Fruit fly (Drosophila melanogaster) whole organism, embryonic: ENCODE measurements around the gene Ccz1.

Experiments used
- Antp ChIP-seq: fragments of 200-800 bp; sonication (Bioruptor generic); optimal IDR thresholded peaks from 3 replicates; lab custom pipeline; 2016; ENCODE audit warnings: missing biosample characterization, missing genetic modification characterization
- CG10543 ChIP-seq: fragments of 200-800 bp; sonication (Bioruptor generic); optimal IDR thresholded peaks from 3 replicates; lab custom pipeline; 2017; ENCODE audit warnings: missing biosample characterization, mild to moderate bottlenecking, missing genetic modification characterization, moderate library complexity
- CG11247 ChIP-seq: fragments of 200-800 bp; sonication (Bioruptor generic); IDR thresholded peaks from 2 replicates; pipeline ENCODE4 v1.3.6; 2022; ENCODE audit warnings: missing biosample characterization, missing genetic modification characterization
- CG14441 ChIP-seq: fragments of 200-800 bp; sonication (Bioruptor generic); IDR thresholded peaks from 2 replicates; pipeline ENCODE4 v1.3.6; 2022; ENCODE audit warnings: missing biosample characterization, missing genetic modification characterization
- CG17612 ChIP-seq: fragments of 200-800 bp; sonication (Bioruptor generic); IDR thresholded peaks from 2 replicates; pipeline ENCODE4 v1.3.6; 2022; ENCODE audit warnings: missing biosample characterization, missing genetic modification characterization
- CG34422 ChIP-seq: fragments of 200-800 bp; sonication (Bioruptor generic); IDR thresholded peaks from 3 replicates; pipeline ENCODE4 v1.3.6; 2022; ENCODE audit warnings: missing biosample characterization, missing genetic modification characterization
- CG3995 ChIP-seq: fragments of 200-800 bp; sonication (Bioruptor generic); optimal IDR thresholded peaks from 3 replicates; lab custom pipeline; 2016; ENCODE audit warnings: missing biosample characterization, missing genetic modification characterization
- CTCF ChIP-seq: fragments of 200-800 bp; sonication (Bioruptor generic); optimal IDR thresholded peaks from 2 replicates; lab custom pipeline; 2017; ENCODE audit warnings: missing biosample characterization, mild to moderate bottlenecking, missing genetic modification characterization, moderate library complexity
- CrebB ChIP-seq: fragments of 200-800 bp; sonication (Bioruptor generic); optimal IDR thresholded peaks from 3 replicates; lab custom pipeline; 2018; ENCODE audit warnings: missing biosample characterization, mild to moderate bottlenecking, missing genetic modification characterization
- Rfx ChIP-seq: fragments of 200-800 bp; sonication (Bioruptor generic); IDR thresholded peaks from 2 replicates; pipeline ENCODE4 v1.3.6; 2022; ENCODE audit warnings: missing biosample characterization, missing genetic modification characterization
- Sin3A ChIP-seq: fragments of >200 bp; optimal IDR thresholded peaks from 2 replicates; lab custom pipeline; 2018
- ap ChIP-seq: fragments of 200-800 bp; sonication (Bioruptor generic); IDR thresholded peaks from 2 replicates; pipeline ENCODE4 v1.3.6; 2022; ENCODE audit warnings: missing biosample characterization, missing genetic modification characterization
- dmrt99B ChIP-seq: fragments of 200-800 bp; sonication (Bioruptor generic); optimal IDR thresholded peaks from 2 replicates; lab custom pipeline; 2018; ENCODE audit warnings: missing biosample characterization, mild to moderate bottlenecking, missing genetic modification characterization, moderate library complexity
- lab ChIP-seq: fragments of 200-800 bp; sonication (Bioruptor generic); optimal IDR thresholded peaks from 3 replicates; lab custom pipeline; 2017; ENCODE audit warnings: missing biosample characterization, missing genetic modification characterization, mild to moderate bottlenecking, moderate library complexity, missing genetic modification reagents

dm6 chr3L:3932742-3933289 lies 33.9 kb upstream of the Ccz1 start:
- TF ChIP-seq Antp (GFP tag; lab: Kevin White, UChicago) (no peak), ap (GFP tag; lab: Robert Waterston, UW) (no peak), Rfx (GFP tag; lab: Robert Waterston, UW) (no peak; the same call in 1 of the 2 replicates), CG10543 (GFP tag; lab: Kevin White, UChicago) (no peak), CrebB (tag; lab: Kevin White, UChicago) (no peak), CG14441 (GFP tag; lab: Robert Waterston, UW) (no peak), lab (GFP tag; lab: Kevin White, UChicago) (peak; percentile 81), Sin3A (lab: Kevin White, UChicago) (no peak), CG34422 (GFP tag; lab: Robert Waterston, UW) (no peak), CG3995 (no peak), CG11247 (GFP tag; lab: Robert Waterston, UW) (no peak), dmrt99B (tag; lab: Kevin White, UChicago) (no peak), CG17612 (GFP tag; lab: Robert Waterston, UW) (no peak), CTCF (GFP tag; lab: Kevin White, UChicago) (no peak)
